Worm (Caenorhabditis elegans) whole organism, L2 larva: ENCODE data around the gene cutl-5.
A peak's percentile ranks its signal among the peaks of the same experiment; 100 is the strongest.

Experiments used
- C34F6.9 ChIP-seq: fragments of 150-350 bp; optimal IDR thresholded peaks from 2 replicates; lab custom pipeline; 2014; ENCODE audit warnings: missing biosample characterization, missing genetic modification characterization
- F13H6.1 ChIP-seq: sonication (generic microtip); optimal IDR thresholded peaks from 2 replicates; lab custom pipeline; 2016; ENCODE audit warnings: missing genetic modification characterization, missing compliant biosample characterization
- R02D3.7 ChIP-seq: fragments of 150-350 bp; optimal IDR thresholded peaks from 2 replicates; lab custom pipeline; 2014; ENCODE audit warnings: missing biosample characterization, missing genetic modification characterization
- Y55F3AM.14 ChIP-seq: fragments of 200-800 bp; sonication (Bioruptor generic); optimal IDR thresholded peaks from 2 replicates; lab custom pipeline; 2018; ENCODE audit warnings: mild to moderate bottlenecking, missing genetic modification characterization, missing compliant biosample characterization
- ZK546.5 ChIP-seq: sonication (generic microtip); optimal IDR thresholded peaks from 2 replicates; lab custom pipeline; 2017; ENCODE audit warnings: missing biosample characterization, missing genetic modification characterization
- alr-1 ChIP-seq: fragments of 150-350 bp; optimal IDR thresholded peaks from 2 replicates; lab custom pipeline; 2014; ENCODE audit warnings: missing biosample characterization, missing genetic modification characterization
- ama-1 ChIP-seq: fragments of 150-350 bp; optimal IDR thresholded peaks from 2 replicates; lab custom pipeline; 2018; ENCODE audit warnings: inconsistent platforms
- blmp-1 ChIP-seq: sonication (generic microtip); optimal IDR thresholded peaks from 2 replicates; lab custom pipeline; 2017; ENCODE audit warnings: missing genetic modification characterization, mild to moderate bottlenecking, missing compliant biosample characterization, antibody characterized with exemption, moderate library complexity; ENCODE audit not compliant: insufficient read depth
- ceh-16 ChIP-seq: fragments of 150-350 bp; optimal IDR thresholded peaks from 2 replicates; lab custom pipeline; 2014; ENCODE audit warnings: missing biosample characterization, missing genetic modification characterization
- ceh-82 ChIP-seq: fragments of 150-350 bp; optimal IDR thresholded peaks from 2 replicates; lab custom pipeline; 2014; ENCODE audit warnings: missing biosample characterization, missing genetic modification characterization
- crh-2 ChIP-seq: sonication (generic microtip); optimal IDR thresholded peaks from 2 replicates; lab custom pipeline; 2017; ENCODE audit warnings: missing biosample characterization, missing genetic modification characterization
- dmd-4 ChIP-seq: sonication (generic microtip); optimal IDR thresholded peaks from 2 replicates; lab custom pipeline; 2017; ENCODE audit warnings: missing biosample characterization, missing genetic modification characterization
- egl-27 ChIP-seq: sonication (generic microtip); optimal IDR thresholded peaks from 3 replicates; lab custom pipeline; 2017; ENCODE audit warnings: missing biosample characterization, missing genetic modification reagents, missing genetic modification characterization
- elt-1 ChIP-seq: fragments of 150-350 bp; optimal IDR thresholded peaks from 2 replicates; lab custom pipeline; 2014; ENCODE audit warnings: missing biosample characterization, missing genetic modification characterization
- elt-3 ChIP-seq: sonication (generic microtip); optimal IDR thresholded peaks from 2 replicates; lab custom pipeline; 2017; ENCODE audit warnings: missing biosample characterization, missing genetic modification characterization
- fos-1 ChIP-seq: fragments of 150-350 bp; optimal IDR thresholded peaks from 2 replicates; lab custom pipeline; 2014; ENCODE audit warnings: missing biosample characterization, missing genetic modification characterization
- gmeb-1 ChIP-seq: fragments of 150-350 bp; optimal IDR thresholded peaks from 2 replicates; lab custom pipeline; 2014; ENCODE audit warnings: missing biosample characterization, missing genetic modification characterization
- lin-11 ChIP-seq: fragments of 150-350 bp; sonication (generic microtip); optimal IDR thresholded peaks from 2 replicates; lab custom pipeline; 2014; ENCODE audit warnings: missing biosample characterization, missing genetic modification characterization, inconsistent platforms, mixed read lengths
- lin-13 ChIP-seq: fragments of 150-350 bp; optimal IDR thresholded peaks from 2 replicates; lab custom pipeline; 2014; ENCODE audit warnings: missing biosample characterization, missing genetic modification reagents, missing genetic modification characterization
- lin-39 ChIP-seq: fragments of 150-350 bp; optimal IDR thresholded peaks from 2 replicates; lab custom pipeline; 2014; ENCODE audit warnings: missing biosample characterization, missing genetic modification reagents, missing genetic modification characterization
- lsy-2 ChIP-seq, 2 experiments: fragments of 150-350 bp in 1 of 2; sonication (generic microtip) in 1 of 2; optimal IDR thresholded peaks; 2 replicates each; lab custom pipeline; 2014 to 2017; ENCODE audit warnings: missing biosample characterization in 2 of 2, missing genetic modification characterization in 2 of 2
- mab-5 ChIP-seq: fragments of 150-350 bp; optimal IDR thresholded peaks from 2 replicates; lab custom pipeline; 2014; ENCODE audit warnings: missing biosample characterization, missing genetic modification characterization
- mbf-1 ChIP-seq: sonication (generic microtip); optimal IDR thresholded peaks from 2 replicates; lab custom pipeline; 2017; ENCODE audit warnings: missing biosample characterization, missing genetic modification characterization
- mdl-1 ChIP-seq, 2 experiments: fragments of 150-350 bp in 1 of 2; sonication (generic microtip) in 1 of 2; optimal IDR thresholded peaks; 2 replicates each; lab custom pipeline; 2017; ENCODE audit warnings: missing biosample characterization in 2 of 2, missing genetic modification characterization in 2 of 2
- nhr-10 ChIP-seq: sonication (generic microtip); optimal IDR thresholded peaks from 2 replicates; lab custom pipeline; 2017; ENCODE audit warnings: missing biosample characterization, missing genetic modification characterization
- nhr-11 ChIP-seq: fragments of 150-350 bp; optimal IDR thresholded peaks from 2 replicates; lab custom pipeline; 2014; ENCODE audit warnings: missing biosample characterization, missing genetic modification characterization
- nhr-12 ChIP-seq: fragments of 150-350 bp; optimal IDR thresholded peaks from 2 replicates; lab custom pipeline; 2014; ENCODE audit warnings: missing biosample characterization, missing genetic modification characterization
- nhr-129 ChIP-seq: fragments of 150-350 bp; optimal IDR thresholded peaks from 2 replicates; lab custom pipeline; 2014; ENCODE audit warnings: missing biosample characterization, missing genetic modification characterization
- nhr-21 ChIP-seq: fragments of 150-350 bp; optimal IDR thresholded peaks from 2 replicates; lab custom pipeline; 2014; ENCODE audit warnings: missing biosample characterization, missing genetic modification characterization
- nhr-23 ChIP-seq: fragments of 150-350 bp; optimal IDR thresholded peaks from 2 replicates; lab custom pipeline; 2014; ENCODE audit warnings: missing biosample characterization, missing genetic modification reagents, missing genetic modification characterization
- nhr-237 ChIP-seq: fragments of 150-350 bp; optimal IDR thresholded peaks from 2 replicates; lab custom pipeline; 2014; ENCODE audit warnings: missing biosample characterization, missing genetic modification characterization
- nhr-25 ChIP-seq: fragments of 150-350 bp; sonication (generic microtip); optimal IDR thresholded peaks from 3 replicates; lab custom pipeline; 2014; ENCODE audit warnings: missing biosample characterization, missing genetic modification characterization
- nhr-6 ChIP-seq: fragments of 150-350 bp; optimal IDR thresholded peaks from 2 replicates; lab custom pipeline; 2014; ENCODE audit warnings: missing biosample characterization, missing genetic modification characterization
- nhr-77 ChIP-seq: fragments of 150-350 bp; optimal IDR thresholded peaks from 2 replicates; lab custom pipeline; 2014; ENCODE audit warnings: missing biosample characterization, missing genetic modification characterization
- peb-1 ChIP-seq: fragments of 150-350 bp; optimal IDR thresholded peaks from 2 replicates; lab custom pipeline; 2014; ENCODE audit warnings: missing biosample characterization, missing genetic modification characterization
- sem-4 ChIP-seq: fragments of 150-350 bp; optimal IDR thresholded peaks from 2 replicates; lab custom pipeline; 2014; ENCODE audit warnings: missing biosample characterization, missing genetic modification reagents, missing genetic modification characterization
- skn-1 ChIP-seq: sonication (generic microtip); optimal IDR thresholded peaks from 2 replicates; lab custom pipeline; 2017; ENCODE audit warnings: missing biosample characterization, missing genetic modification characterization
- sma-9 ChIP-seq, 2 experiments: fragments of 150-350 bp in 1 of 2; sonication (generic microtip) in 1 of 2; optimal IDR thresholded peaks; 2 replicates each; lab custom pipeline; 2014 to 2016; ENCODE audit warnings: missing genetic modification characterization in 2 of 2, mild to moderate bottlenecking in 1 of 2, missing biosample characterization in 1 of 2, missing compliant biosample characterization in 1 of 2, missing genetic modification reagents in 1 of 2, moderate library complexity in 1 of 2
- snpc-4 ChIP-seq: fragments of 150-350 bp; optimal IDR thresholded peaks from 2 replicates; lab custom pipeline; 2014; ENCODE audit warnings: missing biosample characterization, missing genetic modification characterization
- unc-39 ChIP-seq: fragments of 150-350 bp; optimal IDR thresholded peaks from 2 replicates; lab custom pipeline; 2014; ENCODE audit warnings: missing biosample characterization, missing genetic modification characterization
- unc-55 ChIP-seq: fragments of 150-350 bp; sonication (generic microtip); optimal IDR thresholded peaks from 3 replicates; lab custom pipeline; 2014; ENCODE audit warnings: missing biosample characterization, missing genetic modification reagents, missing genetic modification characterization
- unc-62 ChIP-seq: fragments of 150-350 bp; optimal IDR thresholded peaks from 2 replicates; lab custom pipeline; 2014; ENCODE audit warnings: missing biosample characterization, missing genetic modification reagents, missing genetic modification characterization
- zag-1 ChIP-seq: fragments of 150-350 bp; optimal IDR thresholded peaks from 2 replicates; lab custom pipeline; 2014; ENCODE audit warnings: missing biosample characterization, missing genetic modification characterization
- ztf-1 ChIP-seq: fragments of 200-800 bp; sonication (Bioruptor generic); conservative IDR thresholded peaks from 2 replicates; pipeline ENCODE4 v1.3.6; 2022; ENCODE audit warnings: missing genetic modification characterization, missing compliant biosample characterization
- ztf-11 ChIP-seq: sonication (generic microtip); optimal IDR thresholded peaks from 2 replicates; lab custom pipeline; 2017; ENCODE audit warnings: missing biosample characterization, missing genetic modification characterization
- ztf-4 ChIP-seq: fragments of 150-350 bp; optimal IDR thresholded peaks from 2 replicates; lab custom pipeline; 2014; ENCODE audit warnings: missing biosample characterization, missing genetic modification characterization

The cutl-5 gene

ce11 chrII:7151969-7152631 is 36.4 kb upstream of the cutl-5 start, which contains the start of gene fust-1 (continued):
- TF ChIP-seq skn-1 (tag; lab: Kevin White, UChicago) (peak; percentile 91), lsy-2 (tag; optimal IDR thresholded peaks at IDR 0.05; lab: Kevin White, UChicago) (peak; percentile 95 to 98), unc-62 (GFP tag; lab: Kevin White, UChicago) (peak; percentile 74), F13H6.1 (tag; lab: Kevin White, UChicago) (peak; percentile 97), ceh-16 (tag; lab: Kevin White, UChicago) (peak; percentile 87), fos-1 (tag; lab: Kevin White, UChicago) (peak; percentile 91), mab-5 (peak; percentile 93), R02D3.7 (tag; lab: Kevin White, UChicago) (peak; percentile 74), snpc-4 (peak; percentile 80), Y55F3AM.14 (GFP tag; lab: Kevin White, UChicago) (peak; percentile 61), nhr-129 (peak; percentile 92), sma-9 (GFP tag; optimal IDR thresholded peaks at IDR 0.05; lab: Kevin White, UChicago) (peak; percentile 98), sma-9 (tag; optimal IDR thresholded peaks at IDR 0.05; lab: Kevin White, UChicago) (no peak), alr-1 (no peak), egl-27 (tag; lab: Kevin White, UChicago) (peak; percentile 94), ZK546.5 (tag; lab: Kevin White, UChicago) (peak; percentile 71), crh-2 (tag; lab: Kevin White, UChicago) (peak; percentile 95), ztf-4 (tag; lab: Kevin White, UChicago) (peak; percentile 92), nhr-12 (tag; lab: Kevin White, UChicago) (no peak), ceh-82 (tag; lab: Kevin White, UChicago) (peak; percentile 69), ama-1 (peak; percentile 79), C34F6.9 (tag; lab: Kevin White, UChicago) (peak; percentile 99), sem-4 (peak; percentile 91), lin-39 (tag; lab: Kevin White, UChicago) (no peak), peb-1 (tag; lab: Kevin White, UChicago) (no peak), elt-3 (tag; lab: Kevin White, UChicago) (no peak), nhr-11 (tag; lab: Kevin White, UChicago) (no peak), ztf-11 (no peak)

ce11 chrII:7148099-7148498 is 32.4 kb upstream of the cutl-5 start, which contains the start of gene T07F8.1:
T07F8.1 (plus strand) TSS chrII:7148399.
- TF ChIP-seq crh-2 (tag; lab: Kevin White, UChicago) = no peak
- no peak for TF ChIP-seq R02D3.7 (tag; lab: Kevin White, UChicago)

ce11 chrII:7147550-7147949 is 31.8 kb upstream of the cutl-5 start:
- TF ChIP-seq lin-11 (tag; lab: Kevin White, UChicago) (no peak), ztf-11 (no peak), snpc-4 (no peak), peb-1 (tag; lab: Kevin White, UChicago) (no peak), ztf-1 (GFP tag; lab: Robert Waterston, UW) (no peak), nhr-21 (tag; lab: Kevin White, UChicago) (no peak), nhr-10 (tag; lab: Kevin White, UChicago) (no peak), egl-27 (tag; lab: Kevin White, UChicago) (no peak), R02D3.7 (tag; lab: Kevin White, UChicago) (no peak), nhr-77 (no peak), nhr-6 (no peak), lin-13 (peak; percentile 39), crh-2 (tag; lab: Kevin White, UChicago) (peak; percentile 29), unc-55 (no peak), alr-1 (no peak), mab-5 (no peak), C34F6.9 (tag; lab: Kevin White, UChicago) (peak; percentile 62), ceh-82 (tag; lab: Kevin White, UChicago) (no peak), elt-1 (tag; lab: Kevin White, UChicago) (no peak), Y55F3AM.14 (GFP tag; lab: Kevin White, UChicago) (no peak), nhr-23 (tag; lab: Kevin White, UChicago) (no peak), nhr-237 (tag; lab: Kevin White, UChicago) (no peak), nhr-129 (no peak), ZK546.5 (tag; lab: Kevin White, UChicago) (no peak), ama-1 (no peak), unc-39 (tag; lab: Kevin White, UChicago) (no peak), mdl-1 (tag; optimal IDR thresholded peaks at IDR 0.05; lab: Kevin White, UChicago) (no peak), nhr-25 (peak; percentile 28), ceh-16 (tag; lab: Kevin White, UChicago) (no peak), fos-1 (tag; lab: Kevin White, UChicago) (no peak), lsy-2 (tag; optimal IDR thresholded peaks at IDR 0.05; lab: Kevin White, UChicago) (peak; percentile 14 to 80), skn-1 (tag; lab: Kevin White, UChicago) (no peak), elt-3 (tag; lab: Kevin White, UChicago) (no peak), blmp-1 (tag; lab: Kevin White, UChicago) (no peak), dmd-4 (no peak), nhr-12 (tag; lab: Kevin White, UChicago) (no peak), zag-1 (tag; lab: Kevin White, UChicago) (no peak), gmeb-1 (tag; lab: Kevin White, UChicago) (peak; percentile 29), mbf-1 (no peak), F13H6.1 (tag; lab: Kevin White, UChicago) (no peak)
